Worm (Caenorhabditis elegans) whole organism, midembryonic: ENCODE results near the gene srsx-37.

Experiments used
- flt-1 ChIP-seq: fragments of 200-800 bp; sonication (Bioruptor generic); IDR thresholded peaks from 2 replicates; pipeline ENCODE4 v1.3.6; 2022; ENCODE audit warnings: missing genetic modification characterization, missing compliant biosample characterization
- ref-1 ChIP-seq: fragments of 200-800 bp; sonication (Bioruptor generic); conservative IDR thresholded peaks from 2 replicates; pipeline ENCODE4 v1.3.6; 2022; ENCODE audit warnings: missing genetic modification reagents, missing genetic modification characterization, missing compliant biosample characterization
- ztf-23 ChIP-seq: fragments of 200-800 bp; sonication (Bioruptor generic); IDR thresholded peaks from 2 replicates; pipeline ENCODE4 v1.3.6; 2022; ENCODE audit warnings: missing genetic modification reagents, missing genetic modification characterization, missing compliant biosample characterization

DNA sequence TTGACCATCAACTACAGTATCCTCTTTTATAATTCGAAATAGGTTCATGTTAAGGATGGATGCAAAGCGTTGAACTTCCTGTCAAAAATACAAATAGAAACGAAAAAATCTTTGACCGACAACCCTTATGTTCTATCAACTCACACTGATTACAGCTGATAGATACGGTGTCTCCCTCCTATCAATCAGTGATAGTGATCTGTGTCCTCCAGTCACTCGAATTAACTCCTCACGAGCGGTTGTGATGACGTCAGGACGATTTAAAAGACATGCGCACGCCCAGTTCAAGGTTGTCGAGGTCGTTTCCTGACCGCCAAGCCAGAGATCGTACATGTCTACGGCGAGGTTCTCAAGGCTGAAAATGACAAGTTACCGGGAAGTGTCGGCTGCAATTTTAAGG, 27.0 kb upstream of the srsx-37 start:
- TF ChIP-seq ref-1 (GFP tag; lab: Robert Waterston, UW): no peak
- no peak for TF ChIP-seq flt-1 (GFP tag; lab: Robert Waterston, UW)
- TF ChIP-seq ztf-23: no peak
